Worm (Caenorhabditis elegans) whole organism, midembryonic: ENCODE measurements around the gene fbxc-26.

Source experiments
- cog-1 ChIP-seq: sonication (generic microtip); optimal IDR thresholded peaks from 2 replicates; lab custom pipeline; 2016; ENCODE audit warnings: missing genetic modification characterization, missing compliant biosample characterization
- klf-2 ChIP-seq: fragments of 200-800 bp; sonication (Bioruptor generic); conservative IDR thresholded peaks from 2 replicates; pipeline ENCODE4 v1.3.6; 2022; ENCODE audit warnings: missing genetic modification reagents, missing genetic modification characterization, missing compliant biosample characterization

DNA sequence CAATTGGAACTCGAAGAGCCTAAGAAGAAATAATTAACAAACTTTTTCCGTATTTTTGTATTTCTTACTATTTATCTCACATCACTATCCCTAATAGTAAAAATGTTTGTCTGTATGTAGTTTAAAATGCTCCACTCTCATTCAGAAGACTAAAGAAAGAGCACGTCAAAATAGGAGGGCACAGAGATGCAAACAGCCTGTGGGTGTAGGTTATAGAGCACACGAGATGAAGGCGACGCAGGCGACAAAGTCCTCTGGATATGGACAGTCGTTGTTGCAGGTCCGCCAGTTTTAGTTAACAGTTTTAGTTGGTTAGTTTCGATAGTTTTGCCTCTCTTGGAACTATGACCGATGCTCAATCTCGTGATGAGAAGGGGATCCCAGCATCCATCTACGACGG lies 37.5 kb upstream of the fbxc-26 start, which contains the start of gene ceh-82:
- TF ChIP-seq cog-1 (no peak), klf-2 (GFP tag; lab: Robert Waterston, UW) (no peak)
